Worm (Caenorhabditis elegans) whole organism, L4 larva: ENCODE measurements around the gene mlck-1.

Source experiments
- D1046.2 ChIP-seq: fragments of 200-800 bp; sonication (Bioruptor generic); IDR thresholded peaks from 2 replicates; pipeline ENCODE4 v1.3.6; 2022; ENCODE audit warnings: missing genetic modification characterization, missing compliant biosample characterization
- F49E8.2 ChIP-seq: sonication (generic microtip); optimal IDR thresholded peaks from 2 replicates; lab custom pipeline; 2016; ENCODE audit warnings: missing compliant biosample characterization, mild to moderate bottlenecking, missing genetic modification characterization, borderline replicate concordance
- T26A8.4 ChIP-seq: fragments of 200-800 bp; sonication (Bioruptor generic); IDR thresholded peaks from 2 replicates; pipeline ENCODE4 v1.3.6; 2022; ENCODE audit warnings: missing genetic modification characterization, missing compliant biosample characterization
- ceh-32 ChIP-seq: sonication (generic microtip); optimal IDR thresholded peaks from 2 replicates; lab custom pipeline; 2016; ENCODE audit warnings: mild to moderate bottlenecking, missing genetic modification characterization, missing compliant biosample characterization; ENCODE audit not compliant: poor library complexity
- ceh-82 ChIP-seq: sonication (generic microtip); optimal IDR thresholded peaks from 2 replicates; lab custom pipeline; 2017; ENCODE audit warnings: missing biosample characterization, missing genetic modification characterization
- daf-12 ChIP-seq: fragments of 150-350 bp; optimal IDR thresholded peaks from 2 replicates; lab custom pipeline; 2014; ENCODE audit warnings: missing biosample characterization, missing genetic modification reagents, missing genetic modification characterization
- daf-16 ChIP-seq, 3 experiments: sonication (generic microtip); optimal IDR thresholded peaks; 2 replicates each; lab custom pipeline; 2016 to 2017; ENCODE audit warnings: missing genetic modification characterization in 3 of 3, missing genetic modification reagents in 3 of 3, mild to moderate bottlenecking in 2 of 3, missing compliant biosample characterization in 2 of 3, missing biosample characterization in 1 of 3, moderate library complexity in 1 of 3
- dmd-6 ChIP-seq: fragments of 200-800 bp; sonication (Bioruptor generic); IDR thresholded peaks from 2 replicates; pipeline ENCODE4 v1.3.6; 2022; ENCODE audit warnings: missing genetic modification reagents, missing genetic modification characterization, missing compliant biosample characterization
- dve-1 ChIP-seq: sonication (generic microtip); optimal IDR thresholded peaks from 2 replicates; lab custom pipeline; 2017; ENCODE audit warnings: antibody characterized with exemption, mild to moderate bottlenecking, missing genetic modification characterization, missing compliant biosample characterization; ENCODE audit not compliant: insufficient read depth
- hlh-11 ChIP-seq: fragments of 200-800 bp; sonication (Bioruptor generic); optimal IDR thresholded peaks from 2 replicates; lab custom pipeline; 2018; ENCODE audit warnings: mild to moderate bottlenecking, missing genetic modification characterization, missing compliant biosample characterization
- hlh-30 ChIP-seq: sonication (generic microtip); optimal IDR thresholded peaks from 2 replicates; lab custom pipeline; 2017; ENCODE audit warnings: antibody characterized with exemption, mild to moderate bottlenecking, missing genetic modification characterization, missing compliant biosample characterization; ENCODE audit not compliant: insufficient read depth
- lin-29 ChIP-seq: fragments of 200-800 bp; sonication (Bioruptor generic); IDR thresholded peaks from 2 replicates; pipeline ENCODE4 v1.3.6; 2022; ENCODE audit warnings: missing genetic modification reagents, missing genetic modification characterization, missing compliant biosample characterization
- lin-39 ChIP-seq: fragments of 150-350 bp; optimal IDR thresholded peaks from 2 replicates; lab custom pipeline; 2014; ENCODE audit warnings: missing biosample characterization, missing genetic modification reagents, missing genetic modification characterization
- lsy-2 ChIP-seq, 2 experiments: fragments of 150-350 bp in 1 of 2; sonication (generic microtip) in 1 of 2; optimal IDR thresholded peaks; 2 replicates each; lab custom pipeline; 2014 to 2017; ENCODE audit warnings: missing biosample characterization in 2 of 2, missing genetic modification characterization in 2 of 2
- madf-5 ChIP-seq, 2 experiments: fragments of 200-800 bp; sonication (Bioruptor generic); IDR thresholded peaks; 2 replicates each; pipeline ENCODE4 v1.3.6; 2022; ENCODE audit warnings: missing compliant biosample characterization in 2 of 2, missing genetic modification characterization in 2 of 2
- madf-9 ChIP-seq: fragments of 200-800 bp; sonication (Bioruptor generic); conservative IDR thresholded peaks from 2 replicates; pipeline ENCODE4 v1.3.6; 2022; ENCODE audit warnings: missing genetic modification reagents, missing genetic modification characterization, missing compliant biosample characterization
- mdl-1 ChIP-seq, 2 experiments: fragments of 150-350 bp in 1 of 2; sonication (generic microtip) in 1 of 2; optimal IDR thresholded peaks; 2 replicates each; lab custom pipeline; 2014 to 2017; ENCODE audit warnings: missing biosample characterization in 2 of 2, missing genetic modification characterization in 2 of 2
- mdt-29 ChIP-seq: fragments of 200-800 bp; sonication (Bioruptor generic); IDR thresholded peaks from 2 replicates; pipeline ENCODE4 v1.3.6; 2022; ENCODE audit warnings: missing genetic modification reagents, missing genetic modification characterization, missing compliant biosample characterization
- mep-1 ChIP-seq: fragments of 150-350 bp; sonication (generic microtip); optimal IDR thresholded peaks from 3 replicates; lab custom pipeline; 2014; ENCODE audit warnings: missing biosample characterization, missing genetic modification characterization
- mes-2 ChIP-seq: sonication (generic microtip); optimal IDR thresholded peaks from 2 replicates; lab custom pipeline; 2016; ENCODE audit warnings: missing genotype, mild to moderate bottlenecking, missing genetic modification characterization, missing compliant biosample characterization; ENCODE audit not compliant: poor library complexity, severe bottlenecking
- mxl-3 ChIP-seq: fragments of 200-800 bp; sonication (Bioruptor generic); optimal IDR thresholded peaks from 2 replicates; lab custom pipeline; 2018; ENCODE audit warnings: mild to moderate bottlenecking, missing genetic modification characterization, missing compliant biosample characterization
- nhr-10 ChIP-seq: fragments of 150-350 bp; optimal IDR thresholded peaks from 2 replicates; lab custom pipeline; 2014; ENCODE audit warnings: missing biosample characterization, missing genetic modification characterization
- nhr-102 ChIP-seq: sonication (generic microtip); optimal IDR thresholded peaks from 2 replicates; lab custom pipeline; 2016; ENCODE audit warnings: mild to moderate bottlenecking, missing genetic modification characterization, moderate library complexity, missing compliant biosample characterization
- nhr-11 ChIP-seq: fragments of 150-350 bp; optimal IDR thresholded peaks from 2 replicates; lab custom pipeline; 2014; ENCODE audit warnings: missing biosample characterization, missing genetic modification characterization
- nhr-111 ChIP-seq: fragments of 200-800 bp; sonication (Bioruptor generic); optimal IDR thresholded peaks from 2 replicates; lab custom pipeline; 2018; ENCODE audit warnings: mild to moderate bottlenecking, missing genetic modification characterization, missing compliant biosample characterization
- nhr-25 ChIP-seq: sonication (generic microtip); optimal IDR thresholded peaks from 2 replicates; lab custom pipeline; 2017; ENCODE audit warnings: missing genetic modification characterization, mild to moderate bottlenecking, missing compliant biosample characterization, antibody characterized with exemption, moderate library complexity, borderline replicate concordance; ENCODE audit not compliant: insufficient read depth
- nhr-28 ChIP-seq: fragments of 150-350 bp; optimal IDR thresholded peaks from 2 replicates; lab custom pipeline; 2014; ENCODE audit warnings: missing biosample characterization, missing genetic modification characterization
- nhr-6 ChIP-seq: fragments of 150-350 bp; optimal IDR thresholded peaks from 2 replicates; lab custom pipeline; 2014; ENCODE audit warnings: missing biosample characterization, missing genetic modification characterization
- pqm-1 ChIP-seq: sonication (generic microtip); optimal IDR thresholded peaks from 2 replicates; lab custom pipeline; 2017; ENCODE audit warnings: missing biosample characterization, missing genetic modification characterization
- set-16 ChIP-seq: fragments of 200-800 bp; sonication (Bioruptor generic); IDR thresholded peaks from 2 replicates; pipeline ENCODE4 v1.3.6; 2022; ENCODE audit warnings: missing genetic modification reagents, missing genetic modification characterization, missing compliant biosample characterization
- zfp-2 ChIP-seq: sonication (generic microtip); optimal IDR thresholded peaks from 2 replicates; lab custom pipeline; 2016; ENCODE audit warnings: mild to moderate bottlenecking, missing genetic modification characterization, missing compliant biosample characterization
- zip-2 ChIP-seq: fragments of 150-350 bp; optimal IDR thresholded peaks from 2 replicates; lab custom pipeline; 2014; ENCODE audit warnings: missing biosample characterization, missing genetic modification characterization

Gene mlck-1

DNA sequence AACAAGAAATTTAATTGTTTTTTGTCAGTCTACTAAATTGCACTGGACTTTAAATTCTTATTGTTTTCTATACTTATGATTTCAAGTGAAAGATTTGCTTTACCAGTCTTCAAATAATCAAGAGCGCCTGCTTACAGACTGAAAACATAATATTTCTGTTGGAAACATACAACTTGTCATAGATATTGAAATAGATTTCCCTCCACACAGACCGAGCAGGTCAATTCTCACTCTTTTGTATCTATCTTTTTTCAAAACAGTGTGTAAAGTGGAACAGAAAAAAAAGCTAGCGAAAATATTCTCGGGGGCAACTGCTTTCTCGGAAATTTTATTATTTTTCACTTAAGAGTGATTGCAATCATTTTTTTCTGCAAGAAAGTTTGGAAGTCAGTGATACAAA lies 9.0 kb upstream of the mlck-1 start:
- TF ChIP-seq mes-2 (peak; percentile 58), zfp-2 (tag; lab: Kevin White, UChicago) (no peak), daf-12 (no peak), nhr-11 (no peak), mdt-29 (no peak), mep-1 (tag; lab: Kevin White, UChicago) (no peak), ceh-82 (tag; lab: Kevin White, UChicago) (no peak)

DNA sequence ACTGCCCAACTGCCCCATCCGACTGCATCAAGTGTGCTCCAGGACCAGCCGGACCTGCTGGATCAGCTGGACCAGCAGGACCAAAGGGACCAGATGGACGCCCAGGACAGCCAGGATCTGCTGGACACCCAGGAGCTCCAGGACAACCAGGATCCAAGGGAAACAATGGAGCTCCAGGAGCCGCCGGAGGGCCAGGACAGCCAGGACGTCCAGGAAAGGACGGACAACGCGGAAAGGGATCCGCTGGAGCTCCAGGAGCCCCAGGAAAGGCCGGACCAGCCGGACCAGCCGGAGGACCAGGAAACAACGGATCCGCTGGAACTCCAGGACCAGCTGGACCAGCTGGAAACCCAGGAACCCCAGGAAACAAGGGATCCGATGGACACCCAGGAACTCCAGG lies 8.5 kb upstream of the mlck-1 start:
- TF ChIP-seq set-16 (GFP tag; lab: Robert Waterston, UW) (peak; percentile 98), mes-2 (peak; percentile 4), lin-39 (tag; lab: Kevin White, UChicago) (no peak)

DNA sequence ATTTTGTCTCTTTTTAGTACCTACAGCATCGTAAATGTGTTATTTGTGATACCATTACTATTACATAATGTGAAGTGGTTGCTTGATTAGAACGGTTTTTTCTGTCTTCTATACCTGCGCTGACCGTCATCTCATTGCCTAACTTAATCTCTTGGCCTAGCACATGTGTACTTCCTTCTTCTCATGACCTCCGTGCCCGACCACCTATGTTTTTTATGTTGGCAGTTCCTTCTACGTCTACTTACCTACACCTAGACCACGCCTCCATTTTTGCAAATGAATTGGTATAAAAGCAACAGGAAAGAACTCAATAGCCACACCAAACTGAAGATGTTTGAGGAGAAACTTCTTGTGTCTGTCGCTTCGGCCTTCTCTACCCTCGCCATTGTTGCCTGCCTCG lies 7.7 kb upstream of the mlck-1 start, which contains the start of gene col-176:
TSS of gene col-176 (plus strand) at position 301 of the 400 bp plus-strand sequence.
- TF ChIP-seq hlh-30 (peak; percentile 11), F49E8.2 (tag; lab: Kevin White, UChicago) (no peak), zip-2 (no peak), nhr-10 (tag; lab: Kevin White, UChicago) (peak; percentile 46)

DNA sequence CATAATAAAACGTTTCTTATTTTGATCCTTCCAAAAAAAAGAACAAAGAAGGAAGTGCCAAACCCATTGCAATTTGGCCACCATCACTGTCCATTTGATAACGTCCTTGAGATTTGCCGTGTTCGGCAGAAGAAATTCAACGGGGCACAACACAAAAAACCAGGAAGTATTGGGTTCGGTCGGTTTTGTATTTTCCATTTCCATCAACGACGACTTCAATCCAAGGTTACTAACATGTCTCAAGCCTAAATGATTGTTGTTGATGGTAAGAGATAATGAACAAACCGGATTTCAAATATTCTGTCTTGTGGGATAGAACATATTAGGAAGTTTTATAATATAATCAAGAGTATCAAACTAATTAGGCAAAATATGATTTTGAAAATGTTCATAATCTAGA lies 6.7 kb upstream of the mlck-1 start:
- TF ChIP-seq madf-5 (GFP tag; IDR thresholded peaks at IDR 0.05; lab: Robert Waterston, UW) = no peak
- TF ChIP-seq dmd-6 (GFP tag; lab: Robert Waterston, UW) = no peak
- no peak for TF ChIP-seq ceh-32 (tag; lab: Kevin White, UChicago)
- TF ChIP-seq nhr-111 (GFP tag; lab: Kevin White, UChicago) = no peak
- TF ChIP-seq T26A8.4 (GFP tag; lab: Robert Waterston, UW) = 0 out of 2 replicates have a peak, but pooled peaks have one; percentile 17

DNA sequence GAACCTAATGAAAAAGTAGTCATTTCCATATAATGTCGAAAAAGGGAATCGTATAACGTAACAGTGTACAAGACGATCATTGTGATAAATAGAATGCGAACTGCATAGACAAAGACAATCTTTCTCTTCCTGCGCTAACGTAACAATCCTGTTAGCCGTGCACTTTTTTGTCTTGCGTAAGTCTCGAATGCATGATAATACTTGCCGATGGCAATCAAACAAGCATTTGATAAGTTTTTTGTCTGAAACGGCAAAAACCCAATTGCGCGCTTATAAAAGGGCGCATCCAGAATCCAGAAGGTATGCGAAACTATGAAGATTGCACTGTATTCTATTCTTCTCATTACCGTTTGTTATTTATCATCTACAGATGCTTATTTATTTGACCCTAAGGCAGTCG lies 5.4 kb upstream of the mlck-1 start, which contains the start of gene dao-4:
TSS of gene dao-4 (plus strand) at position 301 of the 400 bp plus-strand sequence.
- no peak for TF ChIP-seq madf-9 (GFP tag; lab: Robert Waterston, UW)
- no peak for TF ChIP-seq ceh-32 (tag; lab: Kevin White, UChicago)
- no peak for TF ChIP-seq zfp-2 (tag; lab: Kevin White, UChicago)
- no peak for TF ChIP-seq nhr-28 (tag; lab: Kevin White, UChicago)

DNA sequence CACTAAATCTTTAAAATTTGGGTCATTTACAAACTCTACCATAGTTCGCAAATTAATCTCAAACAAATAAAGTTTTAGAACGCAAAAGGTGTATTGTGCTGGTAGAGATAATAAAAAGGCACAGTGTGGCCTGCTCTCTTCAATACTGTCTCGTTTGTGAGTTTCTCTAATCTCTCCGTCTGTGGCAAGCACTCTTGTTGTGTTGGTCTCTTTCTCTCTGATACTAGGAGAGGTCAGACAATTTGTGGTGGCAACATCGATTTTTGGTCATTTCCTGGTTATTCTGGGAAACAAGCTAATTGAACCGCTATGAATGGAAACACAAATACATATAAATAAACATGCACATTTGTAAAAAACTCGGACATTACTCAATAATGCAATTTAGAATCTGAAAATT lies 4.6 kb upstream of the mlck-1 start, which contains the start of gene ZC373.5:
TSS of gene ZC373.5 (minus strand) at position 159 of the 400 bp plus-strand sequence.
- TF ChIP-seq mes-2 (peak; percentile 41), lin-29 (GFP tag; lab: Robert Waterston, UW) (no peak), nhr-28 (tag; lab: Kevin White, UChicago) (peak; percentile 77), lsy-2 (tag; optimal IDR thresholded peaks at IDR 0.05; lab: Kevin White, UChicago) (peak in 1 of 2 experiments; percentile 32), lin-39 (tag; lab: Kevin White, UChicago) (no peak), nhr-10 (tag; lab: Kevin White, UChicago) (no peak), hlh-30 (peak; percentile 46), nhr-25 (tag; lab: Kevin White, UChicago) (no peak), mdl-1 (tag; optimal IDR thresholded peaks at IDR 0.05; lab: Kevin White, UChicago) (peak in 1 of 2 experiments; percentile 11), daf-16 (GFP tag; optimal IDR thresholded peaks at IDR 0.05; lab: Kevin White, UChicago) (no peak), daf-16 (tag; optimal IDR thresholded peaks at IDR 0.05; lab: Kevin White, UChicago) (peak; percentile 87), dmd-6 (GFP tag; lab: Robert Waterston, UW) (peak; percentile 58), pqm-1 (tag; lab: Kevin White, UChicago) (peak; percentile 50), hlh-11 (peak; percentile 60), mep-1 (tag; lab: Kevin White, UChicago) (peak; percentile 9), D1046.2 (GFP tag; lab: Robert Waterston, UW) (no peak), mxl-3 (GFP tag; lab: Kevin White, UChicago) (no peak), nhr-102 (tag; lab: Kevin White, UChicago) (peak; percentile 1), nhr-6 (peak; percentile 29), dve-1 (tag; lab: Kevin White, UChicago) (peak; percentile 79)
